Worm (Caenorhabditis elegans) whole organism, mixed stage, embryonic: ENCODE measurements around the gene W01A11.1.

Experiments used
- ceh-43 ChIP-seq: fragments of 200-800 bp; sonication (Bioruptor generic); optimal IDR thresholded peaks from 2 replicates; lab custom pipeline; 2018; ENCODE audit warnings: mild to moderate bottlenecking, missing genetic modification characterization, moderate library complexity, missing compliant biosample characterization
- mab-5 ChIP-seq: fragments of 150-350 bp; optimal IDR thresholded peaks from 2 replicates; lab custom pipeline; 2014; ENCODE audit warnings: missing biosample characterization, missing genetic modification characterization
- pha-4 ChIP-seq: fragments of 150-350 bp; optimal IDR thresholded peaks from 2 replicates; lab custom pipeline; 2018; ENCODE audit warnings: missing biosample characterization, missing genetic modification reagents, missing genetic modification characterization
- snpc-4 ChIP-seq: fragments of 150-350 bp; optimal IDR thresholded peaks from 2 replicates; lab custom pipeline; 2014; ENCODE audit warnings: missing biosample characterization, missing genetic modification characterization
- unc-62 ChIP-seq: fragments of 150-350 bp; optimal IDR thresholded peaks from 2 replicates; lab custom pipeline; 2014; ENCODE audit warnings: missing biosample characterization, missing genetic modification reagents, missing genetic modification characterization
- ztf-11 ChIP-seq: fragments of 150-350 bp; optimal IDR thresholded peaks from 2 replicates; lab custom pipeline; 2014; ENCODE audit warnings: missing biosample characterization, missing genetic modification characterization

ce11 chrV:6476026-6476425, 23.0 kb upstream of the W01A11.1 start:
- TF ChIP-seq snpc-4 (tag; lab: Kevin White, UChicago) (no peak), ztf-11 (tag; lab: Kevin White, UChicago) (no peak), ceh-43 (GFP tag; lab: Kevin White, UChicago) (no peak), unc-62 (GFP tag; lab: Kevin White, UChicago) (no peak), mab-5 (tag; lab: Kevin White, UChicago) (no peak), pha-4 (tag; lab: Kevin White, UChicago) (no peak)
